Worm (Caenorhabditis elegans) whole organism, L3 larva: Measurements from ENCODE around the gene cul-1.

Experiments
- R02D3.7 ChIP-seq: fragments of 150-350 bp; optimal IDR thresholded peaks from 2 replicates; lab custom pipeline; 2014; ENCODE audit warnings: missing biosample characterization, missing genetic modification characterization
- ama-1 ChIP-seq: fragments of 150-350 bp; optimal IDR thresholded peaks from 2 replicates; lab custom pipeline; 2018
- elt-3 ChIP-seq, 3 experiments: fragments of 150-350 bp in 1 of 3; sonication (generic microtip) in 2 of 3; optimal IDR thresholded peaks; 2 replicates in 2 of 3; 4 replicates in 1 of 3; lab custom pipeline; 2014 to 2017; ENCODE audit warnings: missing biosample characterization in 3 of 3, missing genetic modification characterization in 3 of 3
- hmg-11 ChIP-seq: sonication (generic microtip); optimal IDR thresholded peaks from 2 replicates; lab custom pipeline; 2016; ENCODE audit warnings: missing genetic modification characterization, missing compliant biosample characterization
- mdl-1 ChIP-seq: fragments of 150-350 bp; optimal IDR thresholded peaks from 2 replicates; lab custom pipeline; 2014; ENCODE audit warnings: missing biosample characterization, missing genetic modification characterization
- nhr-237 ChIP-seq: fragments of 150-350 bp; optimal IDR thresholded peaks from 2 replicates; lab custom pipeline; 2014; ENCODE audit warnings: missing biosample characterization, missing genetic modification characterization
- pha-4 ChIP-seq: fragments of 150-350 bp; optimal IDR thresholded peaks from 2 replicates; lab custom pipeline; 2014; ENCODE audit warnings: missing biosample characterization, missing genetic modification reagents, missing genetic modification characterization
- unc-62 ChIP-seq: fragments of 150-350 bp; sonication (generic microtip); optimal IDR thresholded peaks from 4 replicates; lab custom pipeline; 2014; ENCODE audit warnings: missing biosample characterization, missing genetic modification reagents, missing genetic modification characterization

ce11 chrIII:10469574-10470055 is 1.4 kb upstream of the cul-1 start, which contains the start of gene D2045.5:
- no peak for TF ChIP-seq mdl-1
- no peak for TF ChIP-seq nhr-237
- no peak for TF ChIP-seq unc-62 (GFP tag; lab: Kevin White, UChicago)
- no peak for TF ChIP-seq elt-3 (tag; optimal IDR thresholded peaks at IDR 0.05; lab: Kevin White, UChicago)
- no peak for TF ChIP-seq pha-4
- no peak for TF ChIP-seq ama-1 (lab: Kevin White, UChicago)
- no peak for TF ChIP-seq R02D3.7 (tag; lab: Kevin White, UChicago)
- no peak for TF ChIP-seq hmg-11 (tag; lab: Kevin White, UChicago)
